Fruit fly (Drosophila melanogaster) whole organism, embryonic: ENCODE results near the gene CG11842.

Experiments
- Awh ChIP-seq: fragments of 200-800 bp; sonication (Bioruptor generic); IDR thresholded peaks from 2 replicates; pipeline ENCODE4, ENCODE4 v1.3.6; 2022; ENCODE audit warnings: missing biosample characterization, missing genetic modification characterization
- B-H2 ChIP-seq: fragments of 200-800 bp; sonication (Bioruptor generic); optimal IDR thresholded peaks from 2 replicates; lab custom pipeline; 2018; ENCODE audit warnings: missing biosample characterization, mild to moderate bottlenecking, missing genetic modification characterization
- CG10654 ChIP-seq: fragments of 200-800 bp; sonication (Bioruptor generic); optimal IDR thresholded peaks from 2 replicates; lab custom pipeline; 2016; ENCODE audit warnings: missing biosample characterization, missing genetic modification characterization
- CG11696 ChIP-seq: fragments of 200-800 bp; sonication (Bioruptor generic); IDR thresholded peaks from 2 replicates; pipeline ENCODE4 v1.3.6; 2022; ENCODE audit warnings: missing biosample characterization, missing genetic modification characterization
- CG14667 ChIP-seq: fragments of 200-800 bp; sonication (Bioruptor generic); IDR thresholded peaks from 2 replicates; pipeline ENCODE4 v1.3.6; 2022; ENCODE audit warnings: missing biosample characterization, missing genetic modification characterization
- CG14710 ChIP-seq: fragments of 200-800 bp; sonication (Bioruptor generic); optimal IDR thresholded peaks from 3 replicates; lab custom pipeline; 2019; ENCODE audit warnings: missing biosample characterization, mild to moderate bottlenecking, missing genetic modification characterization, moderate library complexity
- CG16779 ChIP-seq: fragments of 200-800 bp; sonication (Bioruptor generic); IDR thresholded peaks from 2 replicates; pipeline ENCODE4 v1.3.6; 2022; ENCODE audit warnings: missing biosample characterization, missing genetic modification characterization
- CG16863 ChIP-seq: fragments of 200-800 bp; sonication (Bioruptor generic); optimal IDR thresholded peaks from 3 replicates; lab custom pipeline; 2016; ENCODE audit warnings: missing biosample characterization, missing genetic modification characterization
- CG17359 ChIP-seq: fragments of 200-800 bp; sonication (Bioruptor generic); optimal IDR thresholded peaks from 3 replicates; lab custom pipeline; 2018; ENCODE audit warnings: missing biosample characterization, mild to moderate bottlenecking, missing genetic modification characterization, moderate library complexity
- CG17802 ChIP-seq: fragments of 200-800 bp; sonication (Bioruptor generic); optimal IDR thresholded peaks from 2 replicates; lab custom pipeline; 2018; ENCODE audit warnings: missing biosample characterization, mild to moderate bottlenecking, missing genetic modification characterization, moderate library complexity
- CG3838 ChIP-seq: fragments of 200-800 bp; sonication (Bioruptor generic); optimal IDR thresholded peaks from 3 replicates; lab custom pipeline; 2016; ENCODE audit warnings: missing biosample characterization, missing genetic modification characterization
- CG3847 ChIP-seq: fragments of 200-800 bp; sonication (Bioruptor generic); IDR thresholded peaks from 2 replicates; pipeline ENCODE4 v1.3.6; 2022; ENCODE audit warnings: missing biosample characterization, missing genetic modification characterization
- CG4854 ChIP-seq: fragments of 200-800 bp; sonication (Bioruptor generic); optimal IDR thresholded peaks from 2 replicates; lab custom pipeline; 2016; ENCODE audit warnings: missing biosample characterization, missing genetic modification characterization, inconsistent platforms
- CG6791 ChIP-seq: fragments of 200-800 bp; sonication (Bioruptor generic); IDR thresholded peaks from 3 replicates; pipeline ENCODE4 v1.3.6; 2022; ENCODE audit warnings: missing biosample characterization, missing genetic modification characterization; ENCODE audit not compliant: partially characterized antibody
- CG7987 ChIP-seq: fragments of 200-800 bp; sonication (Bioruptor generic); optimal IDR thresholded peaks from 2 replicates; lab custom pipeline; 2018; ENCODE audit warnings: missing biosample characterization, mild to moderate bottlenecking, missing genetic modification characterization, moderate library complexity
- CG9876 ChIP-seq: fragments of 200-800 bp; sonication (Bioruptor generic); optimal IDR thresholded peaks from 2 replicates; lab custom pipeline; 2016; ENCODE audit warnings: missing biosample characterization, missing genetic modification characterization
- CTCF ChIP-seq: fragments of 200-800 bp; sonication (Bioruptor generic); optimal IDR thresholded peaks from 2 replicates; lab custom pipeline; 2017; ENCODE audit warnings: missing biosample characterization, mild to moderate bottlenecking, missing genetic modification characterization, moderate library complexity
- Camta ChIP-seq: fragments of 200-800 bp; sonication (Bioruptor generic); optimal IDR thresholded peaks from 2 replicates; lab custom pipeline; 2016; ENCODE audit warnings: missing biosample characterization, missing genetic modification characterization
- CkIIα-i1 ChIP-seq: fragments of 200-800 bp; sonication (Bioruptor generic); IDR thresholded peaks from 2 replicates; pipeline ENCODE4 v1.3.6; 2022; ENCODE audit warnings: missing biosample characterization, missing genetic modification characterization
- D19B ChIP-seq: fragments of 200-800 bp; sonication (Bioruptor generic); optimal IDR thresholded peaks from 2 replicates; lab custom pipeline; 2017; ENCODE audit warnings: missing biosample characterization, mild to moderate bottlenecking, missing genetic modification characterization
- H2.0 ChIP-seq: fragments of 200-800 bp; sonication (Bioruptor generic); IDR thresholded peaks from 2 replicates; pipeline ENCODE4 v1.3.6; 2022; ENCODE audit warnings: missing biosample characterization, missing genetic modification characterization
- Hsf ChIP-seq: fragments of 200-800 bp; sonication (Bioruptor generic); optimal IDR thresholded peaks from 3 replicates; lab custom pipeline; 2016; ENCODE audit warnings: missing biosample characterization, missing genetic modification characterization
- Jarid2 ChIP-seq: fragments of 200-800 bp; sonication (Bioruptor generic); optimal IDR thresholded peaks from 3 replicates; lab custom pipeline; 2017; ENCODE audit warnings: mild to moderate bottlenecking, missing biosample characterization, missing genetic modification reagents, missing genetic modification characterization
- MTF-1 ChIP-seq: fragments of 200-800 bp; sonication (Bioruptor generic); optimal IDR thresholded peaks from 2 replicates; lab custom pipeline; 2018; ENCODE audit warnings: missing biosample characterization, mild to moderate bottlenecking, missing genetic modification characterization, borderline replicate concordance
- Scr ChIP-seq: fragments of 200-800 bp; sonication (Bioruptor generic); IDR thresholded peaks from 2 replicates; pipeline ENCODE4 v1.3.6; 2022; ENCODE audit warnings: missing biosample characterization, missing genetic modification characterization; ENCODE audit not compliant: partially characterized antibody
- Side ChIP-seq: fragments of 200-800 bp; sonication (Bioruptor generic); optimal IDR thresholded peaks from 2 replicates; lab custom pipeline; 2016; ENCODE audit warnings: missing biosample characterization, missing genetic modification characterization
- Sry-δ ChIP-seq: fragments of 200-800 bp; sonication (Bioruptor generic); optimal IDR thresholded peaks from 2 replicates; lab custom pipeline; 2016; ENCODE audit warnings: missing biosample characterization, missing genetic modification characterization
- Vsx1 ChIP-seq: fragments of 200-800 bp; sonication (Bioruptor generic); optimal IDR thresholded peaks from 2 replicates; lab custom pipeline; 2017; ENCODE audit warnings: missing biosample characterization, mild to moderate bottlenecking, missing genetic modification characterization, missing genetic modification reagents
- ac ChIP-seq: fragments of 200-800 bp; sonication (Bioruptor generic); optimal IDR thresholded peaks from 3 replicates; lab custom pipeline; 2017; ENCODE audit warnings: missing biosample characterization, mild to moderate bottlenecking, missing genetic modification characterization
- ase ChIP-seq: fragments of 200-800 bp; sonication (Bioruptor generic); IDR thresholded peaks from 3 replicates; pipeline ENCODE4 v1.3.6; 2022; ENCODE audit warnings: missing biosample characterization, missing genetic modification characterization
- crp ChIP-seq, 2 experiments: fragments of 200-800 bp; sonication (Bioruptor generic); optimal IDR thresholded peaks; 2 replicates in 1 of 2; 3 replicates in 1 of 2; lab custom pipeline; 2017; ENCODE audit warnings: missing biosample characterization in 2 of 2, missing genetic modification characterization in 2 of 2, mild to moderate bottlenecking in 1 of 2, moderate library complexity in 1 of 2
- dan ChIP-seq: fragments of 200-800 bp; sonication (Bioruptor generic); IDR thresholded peaks from 2 replicates; pipeline ENCODE4 v1.3.6; 2022; ENCODE audit warnings: missing biosample characterization, missing genetic modification characterization
- fd102C ChIP-seq: fragments of 200-800 bp; sonication (Bioruptor generic); optimal IDR thresholded peaks from 2 replicates; lab custom pipeline; 2018; ENCODE audit warnings: missing biosample characterization, mild to moderate bottlenecking, missing genetic modification characterization, moderate library complexity
- fru ChIP-seq: fragments of >200 bp; optimal IDR thresholded peaks from 2 replicates; lab custom pipeline; 2017
- grau ChIP-seq: fragments of 200-800 bp; optimal IDR thresholded peaks from 3 replicates; lab custom pipeline; 2019; ENCODE audit warnings: missing biosample characterization, mild to moderate bottlenecking, missing genetic modification characterization, moderate library complexity
- hkb ChIP-seq, 2 experiments: fragments of 200-800 bp in 1 of 2; fragments of >200 bp in 1 of 2; sonication (Bioruptor generic) in 1 of 2; IDR thresholded peaks in 1 of 2; optimal IDR thresholded peaks in 1 of 2; 2 replicates each; pipeline versions ENCODE4 v1.3.6 to Lab custom; 2017 to 2022; ENCODE audit warnings: missing biosample characterization in 1 of 2, missing genetic modification characterization in 1 of 2
- kah ChIP-seq: fragments of 200-800 bp; sonication (Bioruptor generic); optimal IDR thresholded peaks from 2 replicates; lab custom pipeline; 2018; ENCODE audit warnings: missing biosample characterization, mild to moderate bottlenecking, missing genetic modification characterization
- ken ChIP-seq: fragments of 200-800 bp; sonication (Bioruptor generic); IDR thresholded peaks from 3 replicates; pipeline ENCODE4 v1.3.6; 2022; ENCODE audit warnings: missing biosample characterization, missing genetic modification characterization
- lov ChIP-seq, 2 experiments: fragments of 200-800 bp in 1 of 2; fragments of >200 bp in 1 of 2; sonication (Bioruptor generic) in 1 of 2; IDR thresholded peaks in 1 of 2; optimal IDR thresholded peaks in 1 of 2; 2 replicates in 1 of 2; 3 replicates in 1 of 2; pipeline versions ENCODE4 v1.3.6 to Lab custom; 2017 to 2022; ENCODE audit warnings: missing biosample characterization in 1 of 2, missing genetic modification characterization in 1 of 2
- mld ChIP-seq: fragments of 200-800 bp; sonication (Bioruptor generic); IDR thresholded peaks from 3 replicates; pipeline ENCODE4 v1.3.6; 2022; ENCODE audit warnings: missing biosample characterization, missing genetic modification characterization; ENCODE audit not compliant: partially characterized antibody
- nau ChIP-seq: fragments of 200-800 bp; sonication (Bioruptor generic); optimal IDR thresholded peaks from 3 replicates; lab custom pipeline; 2017; ENCODE audit warnings: missing biosample characterization, mild to moderate bottlenecking, missing genetic modification characterization, missing genetic modification reagents
- nerfin-2 ChIP-seq: fragments of 200-800 bp; sonication (Bioruptor generic); IDR thresholded peaks from 2 replicates; pipeline ENCODE4 v1.3.6; 2022; ENCODE audit warnings: missing biosample characterization, missing genetic modification characterization; ENCODE audit not compliant: partially characterized antibody
- odd ChIP-seq: fragments of 200-800 bp; sonication (Bioruptor generic); optimal IDR thresholded peaks from 2 replicates; lab custom pipeline; 2017; ENCODE audit warnings: missing biosample characterization, mild to moderate bottlenecking, missing genetic modification characterization
- shn ChIP-seq: fragments of 200-800 bp; sonication (Bioruptor generic); optimal IDR thresholded peaks from 3 replicates; lab custom pipeline; 2016; ENCODE audit warnings: missing biosample characterization, missing genetic modification characterization
- sna ChIP-seq: fragments of 200-800 bp; sonication (Bioruptor generic); IDR thresholded peaks from 2 replicates; pipeline ENCODE4 v1.3.6; 2022; ENCODE audit warnings: missing biosample characterization, missing genetic modification characterization; ENCODE audit not compliant: partially characterized antibody
- sob ChIP-seq: fragments of 200-800 bp; sonication (Bioruptor generic); IDR thresholded peaks from 2 replicates; pipeline ENCODE4 v1.3.6; 2022; ENCODE audit warnings: missing biosample characterization, missing genetic modification characterization
- sqz ChIP-seq: fragments of 200-800 bp; sonication (Bioruptor generic); optimal IDR thresholded peaks from 3 replicates; lab custom pipeline; 2018; ENCODE audit warnings: missing biosample characterization, mild to moderate bottlenecking, missing genetic modification characterization
- tgo ChIP-seq: fragments of 200-800 bp; sonication (Bioruptor generic); IDR thresholded peaks from 3 replicates; pipeline ENCODE4 v1.3.6; 2022; ENCODE audit warnings: missing biosample characterization, missing genetic modification characterization
- tin ChIP-seq: fragments of 200-800 bp; sonication (Bioruptor generic); optimal IDR thresholded peaks from 3 replicates; lab custom pipeline; 2016; ENCODE audit warnings: missing biosample characterization, missing genetic modification characterization
- ttk ChIP-seq: fragments of 200-800 bp; sonication (Bioruptor generic); IDR thresholded peaks from 2 replicates; pipeline ENCODE4 v2.1.2; 2022; ENCODE audit warnings: missing biosample characterization, missing genetic modification characterization
- zen2 ChIP-seq: fragments of 200-800 bp; sonication (Bioruptor generic); IDR thresholded peaks from 3 replicates; pipeline ENCODE4 v1.3.6; 2022; ENCODE audit warnings: missing biosample characterization, missing genetic modification characterization; ENCODE audit not compliant: partially characterized antibody

CG11842 gene

DNA sequence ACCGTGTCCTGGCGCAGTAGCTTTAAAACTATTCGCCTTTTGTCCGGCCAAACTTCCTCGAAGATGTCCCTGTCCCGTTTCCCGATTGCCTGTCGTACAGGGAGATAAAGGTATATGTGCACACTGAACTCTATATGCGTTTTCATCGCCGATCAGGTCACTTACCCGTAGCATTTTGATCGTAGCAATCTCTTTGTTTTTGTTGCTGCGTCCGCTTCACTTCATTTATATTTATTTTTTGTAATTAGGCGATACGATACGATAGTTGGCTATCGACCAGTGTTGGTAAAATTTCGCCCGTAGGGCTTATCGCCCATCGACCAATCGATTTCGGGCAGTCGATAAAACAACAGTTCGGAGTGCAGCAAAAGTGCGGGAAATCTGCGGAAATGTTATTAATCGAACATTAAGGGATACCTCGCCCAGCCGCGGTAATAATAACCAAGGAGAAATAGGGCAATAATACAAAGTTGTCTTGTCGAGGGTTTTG, 10.3 kb downstream of the CG11842 start, which contains the start of the genes Cul5 and Bicra:
Gene Cul5 (minus strand): TSS at position 259 of the 490 bp plus-strand sequence.
Gene Bicra (plus strand): TSS at position 324 of the 490 bp plus-strand sequence.
- TF ChIP-seq CG14710 (no peak), CG7987 (GFP tag; lab: Kevin White, UChicago) (no peak), D19B (no peak), sob (no peak), CG17802 (tag; lab: Kevin White, UChicago) (no peak), fru (lab: Kevin White, UChicago) (no peak), Sry-δ (GFP tag; lab: Kevin White, UChicago) (peak; percentile 80), CkIIα-i1 (GFP tag; lab: Robert Waterston, UW) (no peak), MTF-1 (GFP tag; lab: Kevin White, UChicago) (no peak), CG3847 (GFP tag; lab: Robert Waterston, UW) (no peak), CG6791 (GFP tag; lab: Robert Waterston, UW) (peak; percentile 92), CTCF (no peak), ase (no peak), Vsx1 (GFP tag; lab: Kevin White, UChicago) (no peak), hkb (optimal IDR thresholded peaks at IDR 0.05; lab: Kevin White, UChicago) (peak; percentile 59), hkb (GFP tag; IDR thresholded peaks at IDR 0.05; lab: Robert Waterston, UW) (no peak), crp (GFP tag; optimal IDR thresholded peaks at IDR 0.05; lab: Kevin White, UChicago) (no peak), zen2 (GFP tag; lab: Robert Waterston, UW) (peak; percentile 84; the same call in 2 of the 3 replicates), CG16863 (no peak), grau (tag; lab: Kevin White, UChicago) (no peak), shn (GFP tag; lab: Kevin White, UChicago) (no peak), H2.0 (GFP tag; lab: Robert Waterston, UW) (no peak), Scr (GFP tag; lab: Robert Waterston, UW) (no peak), CG14667 (no peak), CG11696 (GFP tag; lab: Robert Waterston, UW) (no peak), Jarid2 (GFP tag; lab: Kevin White, UChicago) (no peak), sqz (GFP tag; lab: Kevin White, UChicago) (no peak), kah (GFP tag; lab: Kevin White, UChicago) (no peak), CG9876 (GFP tag; lab: Kevin White, UChicago) (no peak), Side (GFP tag; lab: Kevin White, UChicago) (no peak), ac (GFP tag; lab: Kevin White, UChicago) (no peak), CG4854 (no peak), Hsf (GFP tag; lab: Kevin White, UChicago) (no peak), fd102C (GFP tag; lab: Kevin White, UChicago) (no peak), Awh (GFP tag; lab: Robert Waterston, UW) (no peak), tgo (GFP tag; lab: Robert Waterston, UW) (no peak), dan (GFP tag; lab: Robert Waterston, UW) (no peak), CG10654 (GFP tag; lab: Kevin White, UChicago) (no peak), Camta (no peak), CG3838 (GFP tag; lab: Kevin White, UChicago) (no peak), tin (GFP tag; lab: Kevin White, UChicago) (no peak), lov (optimal IDR thresholded peaks at IDR 0.05; lab: Kevin White, UChicago) (no peak), lov (GFP tag; IDR thresholded peaks at IDR 0.05; lab: Robert Waterston, UW) (no peak), sna (no peak), ken (GFP tag; lab: Robert Waterston, UW) (no peak), B-H2 (GFP tag; lab: Kevin White, UChicago) (no peak), nerfin-2 (GFP tag; lab: Robert Waterston, UW) (peak; percentile 95), CG16779 (GFP tag; lab: Robert Waterston, UW) (no peak), nau (GFP tag; lab: Kevin White, UChicago) (no peak), mld (GFP tag; lab: Robert Waterston, UW) (peak; percentile 88; the same call in 2 of the 3 replicates), CG17359 (tag; lab: Kevin White, UChicago) (no peak), ttk (GFP tag; lab: Robert Waterston, UW) (no peak), odd (GFP tag; lab: Kevin White, UChicago) (no peak)
